Fruit fly (Drosophila melanogaster): ENCODE results near the gene CG3552.

The CG3552 gene

DNA sequence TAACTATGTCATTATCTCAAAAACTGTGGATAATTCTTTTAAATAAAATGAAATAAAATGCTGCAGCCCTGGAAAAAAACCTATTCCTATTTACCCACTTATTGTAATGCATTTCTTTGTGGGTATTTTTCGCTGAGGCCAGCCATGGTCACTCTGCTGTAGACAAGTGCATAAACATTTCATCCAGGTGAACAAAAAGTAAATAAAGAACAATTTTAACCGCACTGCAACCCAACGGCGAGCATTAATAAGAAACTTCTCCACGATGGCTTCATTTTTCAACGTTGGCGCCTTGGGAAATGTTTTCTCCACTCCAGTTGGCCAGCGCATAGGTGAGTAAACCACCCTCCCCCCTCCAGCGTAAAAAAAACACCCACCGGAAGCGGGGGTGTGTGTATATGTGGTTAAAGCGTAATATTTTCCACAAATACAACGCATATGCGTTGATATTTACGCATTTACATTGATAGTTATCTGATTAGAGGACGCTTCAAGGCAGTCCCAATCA, 9.3 kb upstream of the CG3552 start, which contains the start of gene CG3529 (continued):
- TF ChIP-seq croc (GFP tag; conservative IDR thresholded peaks at IDR 0.05) (no peak), hkb (optimal IDR thresholded peaks at IDR 0.05) (no peak), hkb (GFP tag; IDR thresholded peaks at IDR 0.05) (0 out of 2 replicates have a peak, but pooled peaks have one; percentile 23), Bteb2 (GFP tag; optimal IDR thresholded peaks at IDR 0.05) (peak; percentile 20), Gug (GFP tag; IDR thresholded peaks at IDR 0.05) (no peak), CG4854 (GFP tag; optimal IDR thresholded peaks at IDR 0.05) (no peak), Poxn (GFP tag; IDR thresholded peaks at IDR 0.05) (no peak), CG2875 (GFP tag; optimal IDR thresholded peaks at IDR 0.05) (no peak), CG11723 (GFP tag; optimal IDR thresholded peaks at IDR 0.05) (peak; percentile 13), Sry-β (GFP tag; optimal IDR thresholded peaks at IDR 0.05) (no peak), Asciz (GFP tag; optimal IDR thresholded peaks at IDR 0.05) (peak; percentile 37), grn (GFP tag; optimal IDR thresholded peaks at IDR 0.05) (no peak), CG10321 (GFP tag; IDR thresholded peaks at IDR 0.05) (no peak), unpg (GFP tag; optimal IDR thresholded peaks at IDR 0.05) (no peak), slp2 (GFP tag; optimal IDR thresholded peaks at IDR 0.05) (peak; percentile 17), CG4424 (GFP tag; optimal IDR thresholded peaks at IDR 0.05) (peak; percentile 16), Blimp-1 (GFP tag; optimal IDR thresholded peaks at IDR 0.05) (peak; percentile 26), schlank (tag; optimal IDR thresholded peaks at IDR 0.05) (no peak), Xbp1 (GFP tag; optimal IDR thresholded peaks at IDR 0.05) (peak; percentile 8), gsb-n (tag; optimal IDR thresholded peaks at IDR 0.05) (no peak), Antp (GFP tag; optimal IDR thresholded peaks at IDR 0.05) (no peak), Pdp1 (GFP tag; optimal IDR thresholded peaks at IDR 0.05) (peak in 1 of 2 experiments; percentile 16), CG10543 (GFP tag; optimal IDR thresholded peaks at IDR 0.05) (no peak), Nf-YB (GFP tag; optimal IDR thresholded peaks at IDR 0.05) (no peak), CG4820 (GFP tag; optimal IDR thresholded peaks at IDR 0.05) (no peak), psq (GFP tag; optimal IDR thresholded peaks at IDR 0.05) (no peak), CG7745 (tag; optimal IDR thresholded peaks at IDR 0.05) (no peak), sna (GFP tag; IDR thresholded peaks at IDR 0.05; ENCODE audit: partially characterized antibody) (no peak), CG6813 (GFP tag; optimal IDR thresholded peaks at IDR 0.05) (no peak), CrebB (tag; optimal IDR thresholded peaks at IDR 0.05) (peak; percentile 3), Fer1 (GFP tag; optimal IDR thresholded peaks at IDR 0.05) (peak; percentile 62)

DNA sequence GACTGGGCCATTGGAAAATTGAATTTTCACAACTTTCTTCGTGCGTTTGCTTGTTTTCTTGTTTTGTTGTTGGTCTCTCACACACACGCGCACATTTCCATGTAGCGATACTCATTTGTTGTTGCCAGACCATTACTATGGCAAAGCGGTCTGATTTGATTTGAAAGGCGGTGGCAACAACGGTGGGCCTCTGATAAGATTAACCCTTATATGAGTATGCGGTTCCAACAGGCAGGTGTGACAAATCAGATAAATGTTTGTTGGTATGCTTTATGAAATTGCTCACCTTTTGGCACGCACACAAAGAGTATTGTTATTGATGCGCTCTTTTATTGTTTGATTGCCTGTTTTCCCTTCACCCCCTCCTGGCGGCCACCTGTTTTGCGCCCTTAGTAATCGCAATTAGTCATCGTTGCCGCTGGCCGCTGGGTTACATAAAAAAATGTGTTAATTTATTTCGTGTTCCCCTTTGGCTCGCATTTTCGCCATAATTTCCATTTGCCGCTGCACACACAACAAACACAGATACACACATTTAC, 8.8 kb upstream of the CG3552 start:
- TF ChIP-seq MTF-1 (GFP tag; optimal IDR thresholded peaks at IDR 0.05; ENCODE audit: borderline replicate concordance) (no peak), CG10431 (GFP tag; optimal IDR thresholded peaks at IDR 0.05) (peak; percentile 97), HLH3B (GFP tag; IDR thresholded peaks at IDR 0.05) (no peak), sd (tag; optimal IDR thresholded peaks at IDR 0.05) (peak; percentile 73), Rfx (GFP tag; IDR thresholded peaks at IDR 0.05) (peak; percentile 38), lab (GFP tag; optimal IDR thresholded peaks at IDR 0.05) (peak; percentile 68), Ets97D (GFP tag; optimal IDR thresholded peaks at IDR 0.05) (no peak), schlank (tag; optimal IDR thresholded peaks at IDR 0.05) (no peak), CG2120 (GFP tag; optimal IDR thresholded peaks at IDR 0.05) (peak; percentile 30), prd (optimal IDR thresholded peaks at IDR 0.05) (no peak), prd (GFP tag; IDR thresholded peaks at IDR 0.05) (no peak), kay (GFP tag; optimal IDR thresholded peaks at IDR 0.05) (peak; percentile 92), HHEX (GFP tag; optimal IDR thresholded peaks at IDR 0.05) (peak; percentile 21), Hmr (GFP tag; optimal IDR thresholded peaks at IDR 0.05) (peak; percentile 36), Aef1 (GFP tag; IDR thresholded peaks at IDR 0.05) (peak; percentile 62; the same call in 2 of the 3 replicates), slbo (GFP tag; IDR thresholded peaks at IDR 0.05) (peak; percentile 38; the same call in 1 of the 2 replicates), Med (GFP tag) (peak; percentile 82), Deaf1 (tag; optimal IDR thresholded peaks at IDR 0.05) (no peak), CG5953 (GFP tag; IDR thresholded peaks at IDR 0.05) (no peak), GATAe (GFP tag; conservative IDR thresholded peaks at IDR 0.05) (peak; percentile 79; the same call in 1 of the 2 replicates), CG3281 (GFP tag; optimal IDR thresholded peaks at IDR 0.05) (no peak)

Measured in whole organism, embryonic.